Worm (Caenorhabditis elegans) whole organism, L3 larva: Measurements from ENCODE around the gene T15H9.5.

Experiments used
- ama-1 ChIP-seq: fragments of 150-350 bp; optimal IDR thresholded peaks from 2 replicates; lab custom pipeline; 2018
- pqm-1 ChIP-seq: fragments of 150-350 bp; optimal IDR thresholded peaks from 2 replicates; lab custom pipeline; 2017; ENCODE audit warnings: missing biosample characterization, missing genetic modification characterization, inconsistent platforms

- TF ChIP-seq pqm-1 (tag; lab: Kevin White, UChicago) (peak; percentile 72), ama-1 (lab: Kevin White, UChicago) (no peak)
Observed at ce11 chrII:9644940-9645634, 33.8 kb upstream of the T15H9.5 start.
